Worm (Caenorhabditis elegans): Measurements from ENCODE around the gene F21A3.2.

ce11 chrV:15559729-15560128 is 26.0 kb upstream of the F21A3.2 start:
- TF ChIP-seq pha-4 (tag; optimal IDR thresholded peaks at IDR 0.05) (no peak), zag-1 (tag; optimal IDR thresholded peaks at IDR 0.05) (no peak), daf-12 (tag; optimal IDR thresholded peaks at IDR 0.05) (no peak), nhr-77 (tag; optimal IDR thresholded peaks at IDR 0.05) (no peak), jun-1 (tag; optimal IDR thresholded peaks at IDR 0.05) (no peak), unc-62 (GFP tag; optimal IDR thresholded peaks at IDR 0.05) (no peak), fos-1 (tag; optimal IDR thresholded peaks at IDR 0.05) (no peak)

Measured in whole organism, L3 larva.